Fruit fly (Drosophila melanogaster): ENCODE data around the gene CG32488.

DNA sequence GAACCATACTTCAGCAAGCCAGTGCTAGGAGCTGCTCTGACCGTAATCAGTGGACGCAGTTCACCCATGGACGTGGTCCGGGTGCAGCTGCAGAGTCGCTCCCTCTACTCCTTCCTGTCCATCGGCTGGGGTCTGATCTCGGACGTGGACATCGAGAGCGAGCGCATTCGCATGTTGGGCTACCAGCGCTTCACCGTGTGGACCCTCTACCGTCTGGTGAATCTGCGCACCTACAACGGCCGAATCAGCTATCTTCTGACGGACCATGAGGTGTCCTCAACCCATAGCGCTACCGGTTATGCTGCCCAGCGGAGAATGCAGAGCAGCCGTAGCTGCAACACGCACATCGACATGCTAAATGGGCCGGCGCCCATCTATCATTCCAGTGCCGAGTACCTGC, 32.8 kb upstream of the CG32488 start:
- TF ChIP-seq CG15336 (GFP tag; IDR thresholded peaks at IDR 0.05) (no peak), Met (GFP tag; optimal IDR thresholded peaks at IDR 0.05) (no peak), CG1621 (tag; optimal IDR thresholded peaks at IDR 0.05) (no peak), CG32006 (GFP tag; optimal IDR thresholded peaks at IDR 0.05) (no peak), CG11762 (GFP tag; optimal IDR thresholded peaks at IDR 0.05; ENCODE audit: insufficient read depth) (no peak), Sox14 (GFP tag; optimal IDR thresholded peaks at IDR 0.05) (no peak), OdsH (GFP tag; optimal IDR thresholded peaks at IDR 0.05) (no peak), CG31627 (GFP tag; optimal IDR thresholded peaks at IDR 0.05) (no peak), Sox102F (GFP tag; optimal IDR thresholded peaks at IDR 0.05) (no peak), CG3032 (tag; optimal IDR thresholded peaks at IDR 0.05) (no peak), lz (GFP tag; optimal IDR thresholded peaks at IDR 0.05) (no peak), Ets96B (tag; optimal IDR thresholded peaks at IDR 0.05) (no peak)
